Worm (Caenorhabditis elegans) whole organism, L4/young adult: ENCODE results near the gene K08D8.9.

Experiments
- W03F9.2 ChIP-seq: fragments of 150-350 bp; optimal IDR thresholded peaks from 2 replicates; lab custom pipeline; 2014; ENCODE audit warnings: missing biosample characterization, missing genetic modification characterization
- dao-5 ChIP-seq: sonication (generic microtip); optimal IDR thresholded peaks from 2 replicates; lab custom pipeline; 2016; ENCODE audit warnings: missing genotype, missing genetic modification characterization, moderate library complexity, missing compliant biosample characterization
- him-1 ChIP-seq: sonication (generic microtip); optimal IDR thresholded peaks from 2 replicates; lab custom pipeline; 2016; ENCODE audit warnings: missing genotype, missing genetic modification reagents, missing genetic modification characterization, missing compliant biosample characterization

DNA sequence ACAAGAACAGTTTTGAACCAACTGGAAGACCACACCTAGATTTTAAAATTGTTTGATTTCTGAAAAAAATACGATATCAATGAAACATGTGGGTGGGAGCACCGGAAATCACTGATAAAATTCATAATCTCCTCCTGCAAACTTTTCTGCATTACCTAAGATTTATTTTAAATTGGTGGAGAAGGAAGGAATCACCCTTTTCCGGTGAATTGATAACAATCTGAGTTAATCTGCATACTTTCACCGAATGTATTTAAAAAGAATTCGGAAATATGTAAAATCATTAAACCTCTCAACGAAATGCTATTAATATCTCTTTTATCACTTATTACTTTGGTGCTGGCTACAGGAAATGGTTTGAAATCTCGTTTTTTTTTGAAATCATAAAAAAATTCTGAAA is 43.1 kb downstream of the K08D8.9 start, which contains the start of gene dct-19:
- TF ChIP-seq W03F9.2 (tag; lab: Kevin White, UChicago) (no peak), dao-5 (tag; lab: Kevin White, UChicago) (no peak), him-1 (tag; lab: Kevin White, UChicago) (no peak)
